Fruit fly (Drosophila melanogaster) whole organism, prepupa: Measurements from ENCODE around the gene CG33169.

Experiments
- CG10631 ChIP-seq: fragments of 200-800 bp; sonication (Bioruptor generic); optimal IDR thresholded peaks from 2 replicates; lab custom pipeline; 2016; ENCODE audit warnings: missing biosample characterization, missing genetic modification characterization
- CG10669 ChIP-seq: fragments of 200-800 bp; sonication (Bioruptor generic); optimal IDR thresholded peaks from 3 replicates; lab custom pipeline; 2018; ENCODE audit warnings: missing biosample characterization, mild to moderate bottlenecking, missing genetic modification characterization, moderate library complexity
- CG11294 ChIP-seq: fragments of 200-800 bp; sonication (Bioruptor generic); IDR thresholded peaks from 2 replicates; pipeline ENCODE4 v1.3.6; 2022; ENCODE audit warnings: missing biosample characterization, missing genetic modification characterization
- CG11762 ChIP-seq: fragments of 200-800 bp; sonication (Bioruptor generic); optimal IDR thresholded peaks from 3 replicates; lab custom pipeline; 2016; ENCODE audit warnings: missing biosample characterization, missing genetic modification characterization; ENCODE audit not compliant: insufficient read depth
- CG8119 ChIP-seq: fragments of 200-800 bp; sonication (Bioruptor generic); IDR thresholded peaks from 3 replicates; pipeline ENCODE4 v1.3.6; 2022; ENCODE audit warnings: missing biosample characterization, missing genetic modification characterization
- Eip75B ChIP-seq: fragments of 200-800 bp; sonication (Bioruptor generic); optimal IDR thresholded peaks from 3 replicates; lab custom pipeline; 2016; ENCODE audit warnings: missing biosample characterization, missing genetic modification characterization
- Hr4 ChIP-seq: fragments of 200-800 bp; sonication (Bioruptor generic); optimal IDR thresholded peaks from 3 replicates; lab custom pipeline; 2016; ENCODE audit warnings: missing biosample characterization, missing genetic modification characterization
- acj6 ChIP-seq: fragments of 200-800 bp; sonication (Bioruptor generic); optimal IDR thresholded peaks from 3 replicates; lab custom pipeline; 2016; ENCODE audit warnings: missing biosample characterization, missing genetic modification characterization
- esn ChIP-seq: fragments of 200-800 bp; sonication (Bioruptor generic); optimal IDR thresholded peaks from 2 replicates; lab custom pipeline; 2016; ENCODE audit warnings: missing biosample characterization, mild to moderate bottlenecking, missing genetic modification characterization, moderate library complexity

DNA sequence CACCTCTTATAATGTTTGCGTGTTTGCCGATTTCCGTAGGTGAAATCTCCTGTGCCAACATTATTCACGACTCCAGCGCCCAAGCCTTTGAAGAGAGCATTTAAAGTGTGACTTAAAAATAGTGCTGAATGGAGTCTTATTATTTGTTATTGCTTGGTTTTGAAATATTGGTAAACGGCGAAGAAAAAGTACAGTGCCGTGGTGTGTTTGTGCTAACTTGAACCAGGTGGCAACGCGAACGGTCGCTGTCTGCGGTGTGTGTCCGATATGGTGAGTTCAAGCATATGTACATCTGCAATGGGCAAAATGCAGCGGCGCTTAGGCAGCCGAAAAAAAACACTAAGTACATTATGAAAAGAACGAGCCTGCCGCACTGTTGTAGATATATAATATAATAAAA is 14.3 kb downstream of the CG33169 start:
- TF ChIP-seq Eip75B (GFP tag; lab: Kevin White, UChicago) (no peak), acj6 (GFP tag; lab: Kevin White, UChicago) (no peak), CG11294 (GFP tag; lab: Robert Waterston, UW) (no peak), CG10669 (GFP tag; lab: Kevin White, UChicago) (no peak), Hr4 (GFP tag; lab: Kevin White, UChicago) (no peak), esn (GFP tag; lab: Kevin White, UChicago) (no peak), CG8119 (GFP tag; lab: Robert Waterston, UW) (no peak), CG10631 (GFP tag; lab: Kevin White, UChicago) (no peak), CG11762 (GFP tag; lab: Kevin White, UChicago) (no peak)
